Fruit fly (Drosophila melanogaster): Measurements from ENCODE around the gene SC35.

DNA sequence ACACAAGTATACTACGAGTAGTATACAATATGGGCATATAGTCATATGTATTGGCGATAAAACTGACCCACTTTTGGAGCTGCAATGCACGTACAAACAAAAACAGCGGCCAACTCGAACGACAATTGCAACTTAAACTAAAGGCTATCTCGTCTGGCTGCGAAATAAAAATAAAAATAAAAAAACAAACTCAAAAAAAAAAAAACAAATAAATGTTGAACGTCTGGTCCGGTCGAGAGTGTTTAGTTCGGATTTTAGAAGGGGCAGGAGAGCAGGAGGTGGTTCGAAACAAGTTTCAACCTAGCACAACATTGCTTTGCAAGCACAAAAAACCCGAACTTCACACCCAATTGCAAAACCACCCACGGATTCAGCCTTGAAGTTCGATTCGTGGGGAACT lies 37.5 kb upstream of the SC35 start:
- TF ChIP-seq CTCF (optimal IDR thresholded peaks at IDR 0.05) (no peak), CG8478 (optimal IDR thresholded peaks at IDR 0.05) (no peak)

Data from S2 (cell line).